Worm (Caenorhabditis elegans) whole organism, young adult: ENCODE results near the gene mrpl-53.

Experiments used
- F10E7.11 ChIP-seq: sonication (generic microtip); optimal IDR thresholded peaks from 2 replicates; lab custom pipeline; 2017; ENCODE audit warnings: mild to moderate bottlenecking, missing genetic modification characterization, moderate library complexity, missing compliant biosample characterization
- F39B2.1 ChIP-seq: fragments of 200-800 bp; sonication (Bioruptor generic); IDR thresholded peaks from 2 replicates; pipeline ENCODE4 v1.3.6; 2022; ENCODE audit warnings: missing genetic modification reagents, missing genetic modification characterization, missing compliant biosample characterization
- K11D2.4 ChIP-seq: fragments of 200-800 bp; sonication (Bioruptor generic); IDR thresholded peaks from 2 replicates; pipeline ENCODE4 v1.3.6; 2022; ENCODE audit warnings: missing genetic modification reagents, missing genetic modification characterization, missing compliant biosample characterization
- K12H6.12 ChIP-seq: fragments of 200-800 bp; sonication (Bioruptor generic); optimal IDR thresholded peaks from 2 replicates; lab custom pipeline; 2018; ENCODE audit warnings: mild to moderate bottlenecking, missing genetic modification characterization, missing compliant biosample characterization
- Y67H2A.10 ChIP-seq: fragments of 200-800 bp; sonication (Bioruptor generic); conservative IDR thresholded peaks from 2 replicates; pipeline ENCODE4 v1.3.6; 2022; ENCODE audit warnings: missing genetic modification reagents, missing genetic modification characterization, missing compliant biosample characterization
- Y79H2A.3 ChIP-seq: fragments of 200-800 bp; sonication (Bioruptor generic); conservative IDR thresholded peaks from 2 replicates; pipeline ENCODE4 v1.3.6; 2022; ENCODE audit warnings: missing genetic modification reagents, missing genetic modification characterization, missing compliant biosample characterization
- ZK185.1 ChIP-seq: sonication (generic microtip); optimal IDR thresholded peaks from 2 replicates; lab custom pipeline; 2016; ENCODE audit warnings: mild to moderate bottlenecking, missing genetic modification characterization, missing compliant biosample characterization; ENCODE audit not compliant: poor library complexity, severe bottlenecking
- akir-1 ChIP-seq: fragments of 200-800 bp; sonication (Bioruptor generic); optimal IDR thresholded peaks from 2 replicates; lab custom pipeline; 2018; ENCODE audit warnings: mild to moderate bottlenecking, missing genetic modification characterization, moderate library complexity, missing compliant biosample characterization
- athp-1 ChIP-seq: sonication (generic microtip); optimal IDR thresholded peaks from 2 replicates; lab custom pipeline; 2017; ENCODE audit warnings: mild to moderate bottlenecking, missing genetic modification characterization, missing compliant biosample characterization
- attf-3 ChIP-seq: fragments of 200-800 bp; sonication (Bioruptor generic); conservative IDR thresholded peaks from 2 replicates; pipeline ENCODE4 v1.3.6; 2022; ENCODE audit warnings: missing genetic modification reagents, missing genetic modification characterization, missing compliant biosample characterization
- attf-5 ChIP-seq: fragments of 200-800 bp; sonication (Bioruptor generic); optimal IDR thresholded peaks from 2 replicates; lab custom pipeline; 2018; ENCODE audit warnings: mild to moderate bottlenecking, missing genetic modification characterization, missing compliant biosample characterization
- cebp-1 ChIP-seq, 2 experiments: fragments of 200-800 bp in 1 of 2; sonication (Bioruptor generic) in 1 of 2; sonication (generic microtip) in 1 of 2; IDR thresholded peaks in 1 of 2; optimal IDR thresholded peaks in 1 of 2; 2 replicates each; pipeline versions ENCODE4 v1.3.6 to Lab custom; 2017 to 2022; ENCODE audit warnings: missing compliant biosample characterization in 2 of 2, missing genetic modification characterization in 2 of 2, mild to moderate bottlenecking in 1 of 2, missing genetic modification reagents in 1 of 2, moderate library complexity in 1 of 2
- ceh-100 ChIP-seq: fragments of 200-800 bp; sonication (Bioruptor generic); IDR thresholded peaks from 2 replicates; pipeline ENCODE4 v1.3.6; 2022; ENCODE audit warnings: missing genetic modification reagents, missing genetic modification characterization, missing compliant biosample characterization
- ceh-91 ChIP-seq: fragments of 200-800 bp; sonication (Bioruptor generic); IDR thresholded peaks from 2 replicates; pipeline ENCODE4 v1.3.6; 2022; ENCODE audit warnings: missing genetic modification reagents, missing genetic modification characterization, missing compliant biosample characterization
- chd-7 ChIP-seq: sonication (generic microtip); optimal IDR thresholded peaks from 2 replicates; lab custom pipeline; 2016; ENCODE audit warnings: mild to moderate bottlenecking, missing genetic modification characterization, moderate library complexity, missing compliant biosample characterization
- egl-18 ChIP-seq: fragments of 200-800 bp; sonication (Bioruptor generic); IDR thresholded peaks from 2 replicates; pipeline ENCODE4 v1.3.6; 2022; ENCODE audit warnings: missing genetic modification reagents, missing genetic modification characterization, missing compliant biosample characterization
- hmg-20 ChIP-seq: fragments of 200-800 bp; sonication (Bioruptor generic); IDR thresholded peaks from 2 replicates; pipeline ENCODE4 v1.3.6; 2022; ENCODE audit warnings: missing genetic modification reagents, missing genetic modification characterization, missing compliant biosample characterization
- hrde-1 ChIP-seq: sonication (generic microtip); optimal IDR thresholded peaks from 2 replicates; lab custom pipeline; 2016; ENCODE audit warnings: missing genetic modification characterization, mild to moderate bottlenecking, missing compliant biosample characterization, moderate library complexity, missing genotype, missing genetic modification reagents, borderline replicate concordance
- hsf-1 ChIP-seq: fragments of 200-800 bp; sonication (Bioruptor generic); IDR thresholded peaks from 2 replicates; pipeline ENCODE4 v1.3.6; 2022; ENCODE audit warnings: missing genetic modification reagents, missing genetic modification characterization, missing compliant biosample characterization
- let-526 ChIP-seq: fragments of 200-800 bp; sonication (Bioruptor generic); IDR thresholded peaks from 2 replicates; pipeline ENCODE4 v1.3.6; 2022; ENCODE audit warnings: missing genetic modification reagents, missing genetic modification characterization, missing compliant biosample characterization
- lin-35 ChIP-seq, 3 experiments: fragments of 150-350 bp in 2 of 3; sonication (generic microtip) in 1 of 3; optimal IDR thresholded peaks; 2 replicates each; lab custom pipeline; 2014 to 2018; ENCODE audit warnings: missing biosample characterization in 3 of 3, missing genetic modification characterization in 3 of 3, missing genetic modification reagents in 3 of 3
- lin-40 ChIP-seq: sonication (generic microtip); optimal IDR thresholded peaks from 2 replicates; lab custom pipeline; 2016; ENCODE audit warnings: missing genetic modification characterization, mild to moderate bottlenecking, missing compliant biosample characterization, missing genotype, missing genetic modification reagents
- lin-54 ChIP-seq: fragments of 200-800 bp; sonication (Bioruptor generic); optimal IDR thresholded peaks from 2 replicates; lab custom pipeline; 2018; ENCODE audit warnings: mild to moderate bottlenecking, missing genetic modification characterization, missing compliant biosample characterization
- madf-3 ChIP-seq: fragments of 200-800 bp; sonication (Bioruptor generic); IDR thresholded peaks from 2 replicates; pipeline ENCODE4 v1.3.6; 2022; ENCODE audit warnings: missing genetic modification reagents, missing genetic modification characterization, missing compliant biosample characterization
- madf-6 ChIP-seq: fragments of 200-800 bp; sonication (Bioruptor generic); IDR thresholded peaks from 2 replicates; pipeline ENCODE4 v1.3.6; 2022; ENCODE audit warnings: missing genetic modification reagents, missing genetic modification characterization, missing compliant biosample characterization
- nfyb-1 ChIP-seq: fragments of 200-800 bp; sonication (Bioruptor generic); IDR thresholded peaks from 2 replicates; pipeline ENCODE4 v1.3.6; 2022; ENCODE audit warnings: missing genetic modification reagents, missing genetic modification characterization, missing compliant biosample characterization
- nhr-120 ChIP-seq: fragments of 200-800 bp; sonication (Bioruptor generic); IDR thresholded peaks from 2 replicates; pipeline ENCODE4 v1.3.6; 2022; ENCODE audit warnings: missing genetic modification characterization, missing compliant biosample characterization
- repo-1 ChIP-seq: sonication (generic microtip); optimal IDR thresholded peaks from 2 replicates; lab custom pipeline; 2017; ENCODE audit warnings: mild to moderate bottlenecking, missing genetic modification characterization, missing compliant biosample characterization
- rpc-1 ChIP-seq, 2 experiments: fragments of 150-350 bp in 1 of 2; sonication (generic microtip) in 1 of 2; optimal IDR thresholded peaks; 2 replicates each; lab custom pipeline; 2014 to 2018; ENCODE audit warnings: missing biosample characterization in 1 of 2, missing genetic modification characterization in 1 of 2, missing genetic modification reagents in 1 of 2, missing genotype in 1 of 2
- sea-2 ChIP-seq: fragments of 200-800 bp; sonication (Bioruptor generic); IDR thresholded peaks from 2 replicates; pipeline ENCODE4 v1.3.6; 2022; ENCODE audit warnings: missing genetic modification characterization, missing compliant biosample characterization
- snpc-1.1 ChIP-seq: sonication (generic microtip); optimal IDR thresholded peaks from 2 replicates; lab custom pipeline; 2017; ENCODE audit warnings: missing genetic modification characterization, mild to moderate bottlenecking, missing compliant biosample characterization, antibody characterized with exemption, moderate library complexity, missing genotype, missing genetic modification reagents; ENCODE audit not compliant: insufficient read depth
- snpc-1.3 ChIP-seq: sonication (generic microtip); optimal IDR thresholded peaks from 2 replicates; lab custom pipeline; 2017; ENCODE audit warnings: missing genetic modification characterization, mild to moderate bottlenecking, missing compliant biosample characterization, antibody characterized with exemption, moderate library complexity, missing genotype, missing genetic modification reagents; ENCODE audit not compliant: insufficient read depth
- snpc-3.4 ChIP-seq: sonication (generic microtip); optimal IDR thresholded peaks from 2 replicates; lab custom pipeline; 2017; ENCODE audit warnings: missing genetic modification characterization, mild to moderate bottlenecking, missing compliant biosample characterization, antibody characterized with exemption, moderate library complexity, missing genotype, missing genetic modification reagents
- snpc-4 ChIP-seq, 5 experiments: fragments of 150-350 bp in 1 of 5; sonication (generic microtip) in 4 of 5; optimal IDR thresholded peaks; 2 replicates each; lab custom pipeline; 2014 to 2018; ENCODE audit warnings: missing genetic modification characterization in 5 of 5, missing biosample characterization in 3 of 5, antibody characterized with exemption in 2 of 5, mild to moderate bottlenecking in 2 of 5, missing compliant biosample characterization in 2 of 5, missing genotype in 2 of 5, moderate library complexity in 2 of 5, missing genetic modification reagents in 1 of 5
- ztf-22 ChIP-seq: fragments of 200-800 bp; sonication (Bioruptor generic); optimal IDR thresholded peaks from 2 replicates; lab custom pipeline; 2018; ENCODE audit warnings: mild to moderate bottlenecking, missing genetic modification characterization, moderate library complexity, missing compliant biosample characterization
- ztf-28 ChIP-seq: fragments of 200-800 bp; sonication (Bioruptor generic); IDR thresholded peaks from 2 replicates; pipeline ENCODE4 v1.3.6; 2022; ENCODE audit warnings: missing genetic modification reagents, missing genetic modification characterization, missing compliant biosample characterization

The mrpl-53 gene

ce11 chrII:9597516-9598047 is at the start of gene mrpl-53:
TSS of gene mrpl-53 (plus strand) at chrII:9597622.
- peak; percentile 15 for TF ChIP-seq ZK185.1
- TF ChIP-seq snpc-1.3 (tag; lab: Kevin White, UChicago), result no peak
- TF ChIP-seq repo-1, result peak; percentile 55
- TF ChIP-seq cebp-1 (GFP tag; IDR thresholded peaks at IDR 0.05; lab: Robert Waterston, UW), result no peak; the same call in 1 of the 2 replicates
- TF ChIP-seq cebp-1 (tag; optimal IDR thresholded peaks at IDR 0.05; lab: Kevin White, UChicago), result peak; percentile 19
- TF ChIP-seq ztf-22 (GFP tag; lab: Kevin White, UChicago), result no peak
- TF ChIP-seq athp-1 (tag; lab: Kevin White, UChicago), result peak; percentile 6
- no peak for TF ChIP-seq F10E7.11 (tag; lab: Kevin White, UChicago)
- TF ChIP-seq madf-3, result 0 out of 2 replicates have a peak, but pooled peaks have one; percentile 29
- 0 out of 2 replicates have a peak, but pooled peaks have one; percentile 43 for TF ChIP-seq madf-6 (GFP tag; lab: Robert Waterston, UW)
- TF ChIP-seq akir-1 (GFP tag; lab: Kevin White, UChicago), result no peak
- TF ChIP-seq K11D2.4 (GFP tag; lab: Robert Waterston, UW), result 0 out of 2 replicates have a peak, but pooled peaks have one; percentile 27
- TF ChIP-seq egl-18 (GFP tag; lab: Robert Waterston, UW), result no peak
- TF ChIP-seq snpc-4 (GFP tag; optimal IDR thresholded peaks at IDR 0.05; lab: Kevin White, UChicago), result no peak
- no peak for TF ChIP-seq snpc-4 (tag; optimal IDR thresholded peaks at IDR 0.05; lab: Kevin White, UChicago)
- TF ChIP-seq lin-54, result no peak
- no peak for TF ChIP-seq Y67H2A.10 (GFP tag; lab: Robert Waterston, UW)
- no peak for TF ChIP-seq ceh-100 (GFP tag; lab: Robert Waterston, UW)
- 0 out of 2 replicates have a peak, but pooled peaks have one; percentile 9 for TF ChIP-seq attf-3 (GFP tag; lab: Robert Waterston, UW)
- no peak for TF ChIP-seq F39B2.1 (GFP tag; lab: Robert Waterston, UW)
- no peak for TF ChIP-seq let-526 (GFP tag; lab: Robert Waterston, UW)
- no peak for TF ChIP-seq sea-2 (GFP tag; lab: Robert Waterston, UW)
- TF ChIP-seq nfyb-1 (GFP tag; lab: Robert Waterston, UW), result peak; percentile 71; the same call in 1 of the 2 replicates
- TF ChIP-seq lin-40 (tag; lab: Kevin White, UChicago), result no peak
- TF ChIP-seq chd-7, result no peak
- TF ChIP-seq hmg-20 (GFP tag; lab: Robert Waterston, UW), result no peak
- TF ChIP-seq snpc-1.1 (tag; lab: Kevin White, UChicago), result no peak
- no peak for TF ChIP-seq snpc-3.4 (tag; lab: Kevin White, UChicago)
- no peak for TF ChIP-seq Y79H2A.3 (GFP tag; lab: Robert Waterston, UW)
- no peak; the same call in 1 of the 2 replicates for TF ChIP-seq hsf-1 (GFP tag; lab: Robert Waterston, UW)
- peak in 1 of 3 experiments; percentile 44 for TF ChIP-seq lin-35 (GFP tag; optimal IDR thresholded peaks at IDR 0.05; lab: Kevin White, UChicago)
- TF ChIP-seq ztf-28 (GFP tag; lab: Robert Waterston, UW), result no peak

- TF ChIP-seq rpc-1 (optimal IDR thresholded peaks at IDR 0.05; lab: Kevin White, UChicago) (no peak), rpc-1 (tag; optimal IDR thresholded peaks at IDR 0.05; lab: Kevin White, UChicago) (no peak), K12H6.12 (tag; lab: Kevin White, UChicago) (no peak), nhr-120 (GFP tag; lab: Robert Waterston, UW) (no peak), ceh-91 (GFP tag; lab: Robert Waterston, UW) (no peak), ztf-28 (GFP tag; lab: Robert Waterston, UW) (no peak), attf-5 (GFP tag; lab: Kevin White, UChicago) (no peak), hrde-1 (tag; lab: Kevin White, UChicago) (no peak)
Observed at ce11 chrII:9550718-9551117, 46.7 kb upstream of the mrpl-53 start, which contains the start of gene sra-6. TSS of gene sra-6 (minus strand) at chrII:9550818.
